Fruit fly (Drosophila melanogaster) whole organism, embryonic: ENCODE data around the gene CG5937.

Experiments
- Adf1 ChIP-seq: fragments of 200-800 bp; sonication (Bioruptor generic); IDR thresholded peaks from 2 replicates; pipeline ENCODE4 v1.3.6; 2022; ENCODE audit warnings: missing biosample characterization, missing genetic modification characterization
- CG12104 ChIP-seq: fragments of 200-800 bp; sonication (Bioruptor generic); optimal IDR thresholded peaks from 3 replicates; lab custom pipeline; 2016; ENCODE audit warnings: missing biosample characterization, missing genetic modification characterization
- CG13624 ChIP-seq: fragments of 200-800 bp; sonication (Bioruptor generic); optimal IDR thresholded peaks from 2 replicates; lab custom pipeline; 2016; ENCODE audit warnings: missing biosample characterization, missing genetic modification characterization
- CG14710 ChIP-seq: fragments of 200-800 bp; sonication (Bioruptor generic); optimal IDR thresholded peaks from 3 replicates; lab custom pipeline; 2019; ENCODE audit warnings: missing biosample characterization, mild to moderate bottlenecking, missing genetic modification characterization, moderate library complexity
- CG15696 ChIP-seq: fragments of 200-800 bp; sonication (Bioruptor generic); optimal IDR thresholded peaks from 2 replicates; lab custom pipeline; 2019; ENCODE audit warnings: missing biosample characterization, mild to moderate bottlenecking, missing genetic modification characterization, moderate library complexity
- CG16863 ChIP-seq: fragments of 200-800 bp; sonication (Bioruptor generic); optimal IDR thresholded peaks from 3 replicates; lab custom pipeline; 2016; ENCODE audit warnings: missing biosample characterization, missing genetic modification characterization
- CG17186 ChIP-seq: fragments of 200-800 bp; sonication (Bioruptor generic); optimal IDR thresholded peaks from 3 replicates; lab custom pipeline; 2017; ENCODE audit warnings: missing biosample characterization, missing genetic modification reagents, missing genetic modification characterization
- CG2129 ChIP-seq: fragments of 200-800 bp; sonication (Bioruptor generic); IDR thresholded peaks from 2 replicates; pipeline ENCODE4 v1.3.6; 2022; ENCODE audit warnings: missing biosample characterization, missing genetic modification characterization; ENCODE audit not compliant: partially characterized antibody
- CG2889 ChIP-seq: fragments of 200-800 bp; sonication (Bioruptor generic); IDR thresholded peaks from 3 replicates; pipeline ENCODE4 v1.3.6; 2022; ENCODE audit warnings: missing biosample characterization, missing genetic modification characterization
- CG34224 ChIP-seq: fragments of 200-800 bp; sonication (Bioruptor generic); IDR thresholded peaks from 3 replicates; pipeline ENCODE4 v1.3.6; 2022; ENCODE audit warnings: missing biosample characterization, missing genetic modification characterization; ENCODE audit not compliant: partially characterized antibody
- CG34376 ChIP-seq: fragments of 200-800 bp; sonication (Bioruptor generic); optimal IDR thresholded peaks from 2 replicates; lab custom pipeline; 2018; ENCODE audit warnings: missing biosample characterization, mild to moderate bottlenecking, missing genetic modification characterization
- CG3726 ChIP-seq: fragments of 200-800 bp; sonication (Bioruptor generic); IDR thresholded peaks from 3 replicates; pipeline ENCODE4, ENCODE4 v1.3.6; 2022; ENCODE audit warnings: missing biosample characterization, missing genetic modification characterization
- CG42726 ChIP-seq: fragments of 200-800 bp; sonication (Bioruptor generic); IDR thresholded peaks from 2 replicates; pipeline ENCODE4 v1.3.6; 2022; ENCODE audit warnings: missing biosample characterization, missing genetic modification characterization; ENCODE audit not compliant: partially characterized antibody
- CG7271 ChIP-seq: fragments of 200-800 bp; sonication (Bioruptor generic); optimal IDR thresholded peaks from 2 replicates; lab custom pipeline; 2018; ENCODE audit warnings: missing biosample characterization, mild to moderate bottlenecking, missing genetic modification characterization, moderate library complexity
- CG8765 ChIP-seq: fragments of 200-800 bp; sonication (Bioruptor generic); IDR thresholded peaks from 2 replicates; pipeline ENCODE4 v1.3.6; 2022; ENCODE audit warnings: missing biosample characterization, missing genetic modification characterization
- Dek ChIP-seq: fragments of 200-800 bp; sonication (Bioruptor generic); optimal IDR thresholded peaks from 3 replicates; lab custom pipeline; 2019; ENCODE audit warnings: missing biosample characterization, mild to moderate bottlenecking, missing genetic modification characterization, moderate library complexity
- Drgx ChIP-seq: fragments of 200-800 bp; sonication (Bioruptor generic); IDR thresholded peaks from 2 replicates; pipeline ENCODE4 v1.3.6; 2022; ENCODE audit warnings: missing biosample characterization, missing genetic modification characterization
- Fer3 ChIP-seq: fragments of 200-800 bp; sonication (Bioruptor generic); optimal IDR thresholded peaks from 2 replicates; lab custom pipeline; 2018; ENCODE audit warnings: missing biosample characterization, mild to moderate bottlenecking, missing genetic modification characterization, moderate library complexity
- HHEX ChIP-seq: fragments of 200-800 bp; sonication (Bioruptor generic); optimal IDR thresholded peaks from 3 replicates; lab custom pipeline; 2017; ENCODE audit warnings: missing biosample characterization, mild to moderate bottlenecking, missing genetic modification characterization, missing genetic modification reagents
- HLH4C ChIP-seq: fragments of 200-800 bp; sonication (Bioruptor generic); IDR thresholded peaks from 3 replicates; pipeline ENCODE4 v1.3.6; 2022; ENCODE audit warnings: missing biosample characterization, missing genetic modification characterization; ENCODE audit not compliant: partially characterized antibody
- HmgZ ChIP-seq: fragments of 200-800 bp; sonication (Bioruptor generic); optimal IDR thresholded peaks from 2 replicates; lab custom pipeline; 2018; ENCODE audit warnings: missing biosample characterization, mild to moderate bottlenecking, missing genetic modification characterization
- Lpt ChIP-seq: fragments of >200 bp; optimal IDR thresholded peaks from 2 replicates; lab custom pipeline; 2018; ENCODE audit warnings: missing biosample characterization, missing genetic modification characterization
- MTF-1 ChIP-seq: fragments of 200-800 bp; sonication (Bioruptor generic); optimal IDR thresholded peaks from 2 replicates; lab custom pipeline; 2018; ENCODE audit warnings: missing biosample characterization, mild to moderate bottlenecking, missing genetic modification characterization, borderline replicate concordance
- Myb ChIP-seq: fragments of 200-800 bp; sonication (Bioruptor generic); optimal IDR thresholded peaks from 2 replicates; lab custom pipeline; 2016; ENCODE audit warnings: missing biosample characterization, missing genetic modification characterization
- NC2β ChIP-seq: fragments of 200-800 bp; sonication (Bioruptor generic); optimal IDR thresholded peaks from 2 replicates; lab custom pipeline; 2016; ENCODE audit warnings: missing biosample characterization, missing genetic modification characterization
- Neu2 ChIP-seq: fragments of 200-800 bp; sonication (Bioruptor generic); optimal IDR thresholded peaks from 3 replicates; lab custom pipeline; 2016; ENCODE audit warnings: missing biosample characterization, missing genetic modification characterization, borderline replicate concordance
- Nf-YB ChIP-seq: fragments of 200-800 bp; sonication (Bioruptor generic); optimal IDR thresholded peaks from 3 replicates; lab custom pipeline; 2019; ENCODE audit warnings: missing biosample characterization, mild to moderate bottlenecking, missing genetic modification characterization, moderate library complexity
- Poxn ChIP-seq: fragments of 200-800 bp; sonication (Bioruptor generic); IDR thresholded peaks from 2 replicates; pipeline ENCODE4 v1.3.6; 2022; ENCODE audit warnings: missing biosample characterization, missing genetic modification characterization
- Rx ChIP-seq: fragments of 200-800 bp; sonication (Bioruptor generic); IDR thresholded peaks from 2 replicates; pipeline ENCODE4 v1.3.6; 2022; ENCODE audit warnings: missing biosample characterization, missing genetic modification characterization
- Scr ChIP-seq: fragments of 200-800 bp; sonication (Bioruptor generic); IDR thresholded peaks from 2 replicates; pipeline ENCODE4 v1.3.6; 2022; ENCODE audit warnings: missing biosample characterization, missing genetic modification characterization; ENCODE audit not compliant: partially characterized antibody
- Sin3A ChIP-seq: fragments of >200 bp; optimal IDR thresholded peaks from 2 replicates; lab custom pipeline; 2018
- Spps ChIP-seq: fragments of 200-800 bp; sonication (Bioruptor generic); optimal IDR thresholded peaks from 2 replicates; lab custom pipeline; 2018; ENCODE audit warnings: missing biosample characterization, mild to moderate bottlenecking, missing genetic modification characterization
- Vsx1 ChIP-seq: fragments of 200-800 bp; sonication (Bioruptor generic); optimal IDR thresholded peaks from 2 replicates; lab custom pipeline; 2017; ENCODE audit warnings: missing biosample characterization, mild to moderate bottlenecking, missing genetic modification characterization, missing genetic modification reagents
- Xbp1 ChIP-seq: fragments of 200-800 bp; sonication (Bioruptor generic); optimal IDR thresholded peaks from 3 replicates; lab custom pipeline; 2016; ENCODE audit warnings: missing biosample characterization, mild to moderate bottlenecking, missing genetic modification characterization
- ab ChIP-seq: fragments of 200-800 bp; sonication (Bioruptor generic); optimal IDR thresholded peaks from 2 replicates; lab custom pipeline; 2016; ENCODE audit warnings: missing biosample characterization, missing genetic modification characterization
- cg ChIP-seq: fragments of 200-800 bp; sonication (Bioruptor generic); optimal IDR thresholded peaks from 3 replicates; lab custom pipeline; 2019; ENCODE audit warnings: missing biosample characterization, mild to moderate bottlenecking, missing genetic modification characterization, moderate library complexity
- ci ChIP-seq: fragments of 200-800 bp; sonication (Bioruptor generic); IDR thresholded peaks from 3 replicates; pipeline ENCODE4 v1.3.6; 2022; ENCODE audit warnings: missing biosample characterization, missing genetic modification characterization
- disco-r ChIP-seq: fragments of 200-800 bp; sonication (Bioruptor generic); optimal IDR thresholded peaks from 2 replicates; lab custom pipeline; 2016; ENCODE audit warnings: missing biosample characterization, missing genetic modification characterization
- dm ChIP-seq: fragments of 200-800 bp; sonication (Bioruptor generic); optimal IDR thresholded peaks from 3 replicates; lab custom pipeline; 2016; ENCODE audit warnings: missing biosample characterization, missing genetic modification characterization
- fru ChIP-seq: fragments of >200 bp; optimal IDR thresholded peaks from 2 replicates; lab custom pipeline; 2017
- gcm2 ChIP-seq: fragments of 200-800 bp; sonication (Bioruptor generic); optimal IDR thresholded peaks from 2 replicates; lab custom pipeline; 2016; ENCODE audit warnings: missing biosample characterization, missing genetic modification characterization
- grau ChIP-seq: fragments of 200-800 bp; optimal IDR thresholded peaks from 3 replicates; lab custom pipeline; 2019; ENCODE audit warnings: missing biosample characterization, mild to moderate bottlenecking, missing genetic modification characterization, moderate library complexity
- kah ChIP-seq: fragments of 200-800 bp; sonication (Bioruptor generic); optimal IDR thresholded peaks from 2 replicates; lab custom pipeline; 2018; ENCODE audit warnings: missing biosample characterization, mild to moderate bottlenecking, missing genetic modification characterization
- lola ChIP-seq, 3 experiments: fragments of >200 bp in 2 of 3; fragments of 200-800 bp in 1 of 3; sonication (Bioruptor generic) in 1 of 3; optimal IDR thresholded peaks; 2 replicates each; lab custom pipeline; 2017 to 2019; ENCODE audit warnings: missing biosample characterization in 3 of 3, missing genetic modification characterization in 3 of 3, mild to moderate bottlenecking in 1 of 3, moderate library complexity in 1 of 3
- mld ChIP-seq: fragments of 200-800 bp; sonication (Bioruptor generic); IDR thresholded peaks from 3 replicates; pipeline ENCODE4 v1.3.6; 2022; ENCODE audit warnings: missing biosample characterization, missing genetic modification characterization; ENCODE audit not compliant: partially characterized antibody
- repo ChIP-seq: fragments of 200-800 bp; sonication (Bioruptor generic); optimal IDR thresholded peaks from 2 replicates; lab custom pipeline; 2016; ENCODE audit warnings: missing biosample characterization, missing genetic modification characterization
- row ChIP-seq: fragments of 200-800 bp; sonication (Bioruptor generic); IDR thresholded peaks from 3 replicates; pipeline ENCODE4 v1.3.6; 2022; ENCODE audit warnings: missing biosample characterization, missing genetic modification characterization
- tin ChIP-seq: fragments of 200-800 bp; sonication (Bioruptor generic); optimal IDR thresholded peaks from 3 replicates; lab custom pipeline; 2016; ENCODE audit warnings: missing biosample characterization, missing genetic modification characterization
- usp ChIP-seq: fragments of >200 bp; optimal IDR thresholded peaks from 2 replicates; lab custom pipeline; 2017; ENCODE audit warnings: missing biosample characterization, missing genetic modification characterization
- vvl ChIP-seq: fragments of 200-800 bp; sonication (Bioruptor generic); IDR thresholded peaks from 2 replicates; pipeline ENCODE4 v1.3.6; 2022; ENCODE audit warnings: missing biosample characterization, missing genetic modification characterization
- yki ChIP-seq: fragments of >200 bp; optimal IDR thresholded peaks from 3 replicates; lab custom pipeline; 2018

CG5937 gene

dm6 chrX:6031692-6032091 lies 8.1 kb upstream of the CG5937 start (continued):
- TF ChIP-seq CG2129 (GFP tag; lab: Robert Waterston, UW) (no peak), NC2β (peak; percentile 74), CG42726 (GFP tag; lab: Robert Waterston, UW) (no peak), CG8765 (peak; percentile 65; the same call in 1 of the 2 replicates), ci (GFP tag; lab: Robert Waterston, UW) (peak; percentile 92), CG17186 (GFP tag; lab: Kevin White, UChicago) (no peak), CG16863 (GFP tag; lab: Kevin White, UChicago) (peak; percentile 88), Drgx (GFP tag; lab: Robert Waterston, UW) (no peak), CG34376 (GFP tag; lab: Kevin White, UChicago) (peak; percentile 38), fru (no peak), CG12104 (GFP tag; lab: Kevin White, UChicago) (peak; percentile 65), row (GFP tag; lab: Robert Waterston, UW) (peak; percentile 88), Lpt (GFP tag; lab: Kevin White, UChicago) (no peak), tin (peak; percentile 82), Scr (GFP tag; lab: Robert Waterston, UW) (no peak), Sin3A (lab: Kevin White, UChicago) (no peak), mld (GFP tag; lab: Robert Waterston, UW) (no peak), yki (lab: Kevin White, UChicago) (no peak), Spps (tag; lab: Kevin White, UChicago) (peak; percentile 41), MTF-1 (peak; percentile 61), usp (GFP tag; lab: Kevin White, UChicago) (no peak), dm (GFP tag; lab: Kevin White, UChicago) (peak; percentile 53), cg (GFP tag; lab: Kevin White, UChicago) (no peak), Xbp1 (GFP tag; lab: Kevin White, UChicago) (peak; percentile 77), Neu2 (GFP tag; lab: Kevin White, UChicago) (peak; percentile 23), CG14710 (tag; lab: Kevin White, UChicago) (peak; percentile 78), CG7271 (tag; lab: Kevin White, UChicago) (no peak), Fer3 (tag; lab: Kevin White, UChicago) (peak; percentile 61), Myb (GFP tag; lab: Kevin White, UChicago) (peak; percentile 63), disco-r (GFP tag; lab: Kevin White, UChicago) (peak; percentile 61), lola (GFP tag; optimal IDR thresholded peaks at IDR 0.05; lab: Kevin White, UChicago) (peak in 1 of 3 experiments; percentile 82), Vsx1 (peak; percentile 47), Nf-YB (GFP tag; lab: Kevin White, UChicago) (peak; percentile 40), CG2889 (GFP tag; lab: Robert Waterston, UW) (0 out of 3 replicates have a peak, but pooled peaks have one; percentile 39), Dek (tag; lab: Kevin White, UChicago) (peak; percentile 60), CG34224 (GFP tag; lab: Robert Waterston, UW) (no peak), CG15696 (peak; percentile 86), grau (tag; lab: Kevin White, UChicago) (peak; percentile 79), HmgZ (peak; percentile 68), HLH4C (GFP tag; lab: Robert Waterston, UW) (no peak), Rx (GFP tag; lab: Robert Waterston, UW) (peak; percentile 48; the same call in 1 of the 2 replicates), repo (peak; percentile 66), HHEX (GFP tag; lab: Kevin White, UChicago) (peak; percentile 69), CG3726 (GFP tag; lab: Robert Waterston, UW) (peak; percentile 71; the same call in 1 of the 3 replicates), vvl (GFP tag; lab: Robert Waterston, UW) (peak; percentile 84), kah (GFP tag; lab: Kevin White, UChicago) (peak; percentile 59), CG13624 (GFP tag; lab: Kevin White, UChicago) (peak; percentile 65), ab (GFP tag; lab: Kevin White, UChicago) (peak; percentile 41), Adf1 (GFP tag; lab: Robert Waterston, UW) (peak; percentile 27; the same call in 1 of the 2 replicates), Poxn (GFP tag; lab: Robert Waterston, UW) (no peak), gcm2 (GFP tag; lab: Kevin White, UChicago) (peak; percentile 52)
